Fruit fly (Drosophila melanogaster) whole organism, embryonic: Measurements from ENCODE around the gene CG13069.

Source experiments
- Atf6 ChIP-seq: fragments of 200-800 bp; sonication (Bioruptor generic); IDR thresholded peaks from 2 replicates; pipeline ENCODE4 v1.3.6; 2022; ENCODE audit warnings: missing biosample characterization, missing genetic modification characterization
- Bteb2 ChIP-seq: fragments of 200-800 bp; sonication (Bioruptor generic); optimal IDR thresholded peaks from 2 replicates; lab custom pipeline; 2016; ENCODE audit warnings: missing biosample characterization, missing genetic modification characterization
- CG10462 ChIP-seq: fragments of 200-800 bp; sonication (Bioruptor generic); optimal IDR thresholded peaks from 2 replicates; lab custom pipeline; 2016; ENCODE audit warnings: missing biosample characterization, missing genetic modification characterization
- CG10543 ChIP-seq: fragments of 200-800 bp; sonication (Bioruptor generic); optimal IDR thresholded peaks from 3 replicates; lab custom pipeline; 2017; ENCODE audit warnings: missing biosample characterization, mild to moderate bottlenecking, missing genetic modification characterization, moderate library complexity
- CG11093 ChIP-seq: fragments of 200-800 bp; sonication (Bioruptor generic); IDR thresholded peaks from 3 replicates; pipeline ENCODE4 v1.3.6; 2022; ENCODE audit warnings: missing biosample characterization, missing genetic modification characterization
- CG12219 ChIP-seq: fragments of 200-800 bp; sonication (Bioruptor generic); optimal IDR thresholded peaks from 3 replicates; lab custom pipeline; 2018; ENCODE audit warnings: missing biosample characterization, mild to moderate bottlenecking, missing genetic modification characterization
- CG1233 ChIP-seq: fragments of 200-800 bp; sonication (Bioruptor generic); optimal IDR thresholded peaks from 4 replicates; lab custom pipeline; 2018; ENCODE audit warnings: missing biosample characterization, mild to moderate bottlenecking, missing genetic modification characterization
- CG12769 ChIP-seq: fragments of 200-800 bp; sonication (Bioruptor generic); optimal IDR thresholded peaks from 2 replicates; lab custom pipeline; 2019; ENCODE audit warnings: missing biosample characterization, mild to moderate bottlenecking, missing genetic modification characterization, moderate library complexity
- CG13287 ChIP-seq: fragments of 200-800 bp; sonication (Bioruptor generic); IDR thresholded peaks from 2 replicates; pipeline ENCODE4 v1.3.6; 2022; ENCODE audit warnings: missing biosample characterization, missing genetic modification characterization; ENCODE audit not compliant: partially characterized antibody
- CG14014 ChIP-seq: fragments of 200-800 bp; sonication (Bioruptor generic); IDR thresholded peaks from 2 replicates; pipeline ENCODE4 v1.3.6; 2022; ENCODE audit warnings: missing biosample characterization, missing genetic modification characterization
- CG14667 ChIP-seq: fragments of 200-800 bp; sonication (Bioruptor generic); IDR thresholded peaks from 2 replicates; pipeline ENCODE4 v1.3.6; 2022; ENCODE audit warnings: missing biosample characterization, missing genetic modification characterization
- CG15011 ChIP-seq: fragments of 200-800 bp; sonication (Bioruptor generic); optimal IDR thresholded peaks from 3 replicates; lab custom pipeline; 2018; ENCODE audit warnings: missing biosample characterization, mild to moderate bottlenecking, missing genetic modification characterization
- CG16815 ChIP-seq: fragments of 200-800 bp; sonication (Bioruptor generic); optimal IDR thresholded peaks from 3 replicates; lab custom pipeline; 2017; ENCODE audit warnings: missing biosample characterization, mild to moderate bottlenecking, missing genetic modification characterization
- CG17186 ChIP-seq: fragments of 200-800 bp; sonication (Bioruptor generic); optimal IDR thresholded peaks from 3 replicates; lab custom pipeline; 2017; ENCODE audit warnings: missing biosample characterization, missing genetic modification reagents, missing genetic modification characterization
- CG17328 ChIP-seq: fragments of 200-800 bp; sonication (Bioruptor generic); IDR thresholded peaks from 2 replicates; pipeline ENCODE4 v1.3.6; 2022; ENCODE audit warnings: missing biosample characterization, missing genetic modification characterization
- CG1792 ChIP-seq: fragments of 200-800 bp; sonication (Bioruptor generic); optimal IDR thresholded peaks from 2 replicates; lab custom pipeline; 2016; ENCODE audit warnings: missing biosample characterization, missing genetic modification characterization
- CG2129 ChIP-seq: fragments of 200-800 bp; sonication (Bioruptor generic); IDR thresholded peaks from 2 replicates; pipeline ENCODE4 v1.3.6; 2022; ENCODE audit warnings: missing biosample characterization, missing genetic modification characterization; ENCODE audit not compliant: partially characterized antibody
- CG2678 ChIP-seq: fragments of 200-800 bp; sonication (Bioruptor generic); optimal IDR thresholded peaks from 3 replicates; lab custom pipeline; 2019; ENCODE audit warnings: missing biosample characterization, mild to moderate bottlenecking, missing genetic modification characterization, moderate library complexity
- CG3163 ChIP-seq: fragments of 200-800 bp; sonication (Bioruptor generic); optimal IDR thresholded peaks from 3 replicates; lab custom pipeline; 2016; ENCODE audit warnings: missing biosample characterization, missing genetic modification characterization
- CG34224 ChIP-seq: fragments of 200-800 bp; sonication (Bioruptor generic); IDR thresholded peaks from 3 replicates; pipeline ENCODE4 v1.3.6; 2022; ENCODE audit warnings: missing biosample characterization, missing genetic modification characterization; ENCODE audit not compliant: partially characterized antibody
- CG3726 ChIP-seq: fragments of 200-800 bp; sonication (Bioruptor generic); IDR thresholded peaks from 3 replicates; pipeline ENCODE4, ENCODE4 v1.3.6; 2022; ENCODE audit warnings: missing biosample characterization, missing genetic modification characterization
- CG4424 ChIP-seq: fragments of 200-800 bp; sonication (Bioruptor generic); optimal IDR thresholded peaks from 3 replicates; lab custom pipeline; 2016; ENCODE audit warnings: missing biosample characterization, missing genetic modification characterization
- CG6683 ChIP-seq: fragments of 200-800 bp; sonication (Bioruptor generic); optimal IDR thresholded peaks from 2 replicates; lab custom pipeline; 2017; ENCODE audit warnings: missing biosample characterization, mild to moderate bottlenecking, missing genetic modification characterization, missing genetic modification reagents
- CG8924 ChIP-seq: fragments of 200-800 bp; optimal IDR thresholded peaks from 3 replicates; lab custom pipeline; 2019; ENCODE audit warnings: missing biosample characterization, mild to moderate bottlenecking, missing genetic modification characterization, moderate library complexity
- CTCF ChIP-seq: fragments of 200-800 bp; sonication (Bioruptor generic); optimal IDR thresholded peaks from 2 replicates; lab custom pipeline; 2017; ENCODE audit warnings: missing biosample characterization, mild to moderate bottlenecking, missing genetic modification characterization, moderate library complexity
- GATAe ChIP-seq: fragments of 200-800 bp; sonication (Bioruptor generic); conservative IDR thresholded peaks from 2 replicates; pipeline ENCODE4 v1.3.6; 2022; ENCODE audit warnings: missing biosample characterization, missing genetic modification characterization
- HLH54F ChIP-seq: fragments of 200-800 bp; sonication (Bioruptor generic); optimal IDR thresholded peaks from 3 replicates; lab custom pipeline; 2016; ENCODE audit warnings: missing biosample characterization, missing genetic modification characterization
- Hmx ChIP-seq: fragments of 200-800 bp; sonication (Bioruptor generic); optimal IDR thresholded peaks from 2 replicates; lab custom pipeline; 2016; ENCODE audit warnings: missing biosample characterization, missing genetic modification characterization
- Optix ChIP-seq: fragments of 200-800 bp; sonication (Bioruptor generic); IDR thresholded peaks from 3 replicates; pipeline ENCODE4 v1.3.6; 2022; ENCODE audit warnings: missing biosample characterization, missing genetic modification characterization
- Taf1 ChIP-seq: fragments of 200-800 bp; sonication (Bioruptor generic); IDR thresholded peaks from 2 replicates; pipeline ENCODE4 v1.3.6; 2022; ENCODE audit warnings: missing biosample characterization, missing genetic modification characterization
- Usf ChIP-seq: fragments of 200-800 bp; sonication (Bioruptor generic); optimal IDR thresholded peaks from 2 replicates; lab custom pipeline; 2017; ENCODE audit warnings: missing genotype, missing biosample characterization, missing genetic modification characterization
- YL-1 ChIP-seq: fragments of 200-800 bp; sonication (Bioruptor generic); optimal IDR thresholded peaks from 3 replicates; lab custom pipeline; 2017; ENCODE audit warnings: missing biosample characterization, mild to moderate bottlenecking, missing genetic modification characterization
- ab ChIP-seq: fragments of 200-800 bp; sonication (Bioruptor generic); optimal IDR thresholded peaks from 2 replicates; lab custom pipeline; 2016; ENCODE audit warnings: missing biosample characterization, missing genetic modification characterization
- br ChIP-seq: fragments of >200 bp; optimal IDR thresholded peaks from 2 replicates; lab custom pipeline; 2017
- cato ChIP-seq: fragments of 200-800 bp; sonication (Bioruptor generic); optimal IDR thresholded peaks from 2 replicates; lab custom pipeline; 2016; ENCODE audit warnings: missing biosample characterization, missing genetic modification characterization, borderline replicate concordance
- chm ChIP-seq: fragments of 200-800 bp; sonication (Bioruptor generic); IDR thresholded peaks from 2 replicates; pipeline ENCODE4 v1.3.6; 2022; ENCODE audit warnings: missing biosample characterization, missing genetic modification characterization
- dan ChIP-seq: fragments of 200-800 bp; sonication (Bioruptor generic); IDR thresholded peaks from 2 replicates; pipeline ENCODE4 v1.3.6; 2022; ENCODE audit warnings: missing biosample characterization, missing genetic modification characterization
- gcm ChIP-seq: fragments of 200-800 bp; sonication (Bioruptor generic); optimal IDR thresholded peaks from 2 replicates; lab custom pipeline; 2019; ENCODE audit warnings: missing biosample characterization, mild to moderate bottlenecking, missing genetic modification characterization, moderate library complexity
- knrl ChIP-seq: fragments of 200-800 bp; sonication (Bioruptor generic); IDR thresholded peaks from 3 replicates; pipeline ENCODE4 v1.3.6; 2022; ENCODE audit warnings: missing biosample characterization, missing genetic modification characterization; ENCODE audit not compliant: partially characterized antibody
- lola ChIP-seq, 3 experiments: fragments of >200 bp in 2 of 3; fragments of 200-800 bp in 1 of 3; sonication (Bioruptor generic) in 1 of 3; optimal IDR thresholded peaks; 2 replicates each; lab custom pipeline; 2017 to 2019; ENCODE audit warnings: missing biosample characterization in 3 of 3, missing genetic modification characterization in 3 of 3, mild to moderate bottlenecking in 1 of 3, moderate library complexity in 1 of 3
- lov ChIP-seq, 2 experiments: fragments of 200-800 bp in 1 of 2; fragments of >200 bp in 1 of 2; sonication (Bioruptor generic) in 1 of 2; IDR thresholded peaks in 1 of 2; optimal IDR thresholded peaks in 1 of 2; 2 replicates in 1 of 2; 3 replicates in 1 of 2; pipeline versions ENCODE4 v1.3.6 to Lab custom; 2017 to 2022; ENCODE audit warnings: missing biosample characterization in 1 of 2, missing genetic modification characterization in 1 of 2
- sd ChIP-seq: fragments of 200-800 bp; sonication (Bioruptor generic); optimal IDR thresholded peaks from 3 replicates; lab custom pipeline; 2018; ENCODE audit warnings: missing biosample characterization, mild to moderate bottlenecking, missing genetic modification characterization, moderate library complexity
- sim ChIP-seq: fragments of 200-800 bp; sonication (Bioruptor generic); IDR thresholded peaks from 2 replicates; pipeline ENCODE4 v1.3.6; 2022; ENCODE audit warnings: missing biosample characterization, missing genetic modification characterization
- ssp ChIP-seq: fragments of 200-800 bp; sonication (Bioruptor generic); IDR thresholded peaks from 2 replicates; pipeline ENCODE4 v1.3.6; 2022; ENCODE audit warnings: missing biosample characterization, missing genetic modification characterization
- tin ChIP-seq: fragments of 200-800 bp; sonication (Bioruptor generic); optimal IDR thresholded peaks from 3 replicates; lab custom pipeline; 2016; ENCODE audit warnings: missing biosample characterization, missing genetic modification characterization
- tll ChIP-seq, 2 experiments: fragments of 200-800 bp in 1 of 2; fragments of >200 bp in 1 of 2; sonication (Bioruptor generic) in 1 of 2; optimal IDR thresholded peaks; 2 replicates each; lab custom pipeline; 2017 to 2019; ENCODE audit warnings: missing biosample characterization in 2 of 2, missing genetic modification characterization in 2 of 2, mild to moderate bottlenecking in 1 of 2, moderate library complexity in 1 of 2
- tna ChIP-seq: fragments of 200-800 bp; sonication (Bioruptor generic); IDR thresholded peaks from 2 replicates; pipeline ENCODE4 v1.3.6; 2022; ENCODE audit warnings: missing biosample characterization, missing genetic modification characterization; ENCODE audit not compliant: partially characterized antibody
- toy ChIP-seq: fragments of 200-800 bp; sonication (Bioruptor generic); IDR thresholded peaks from 2 replicates; pipeline ENCODE4 v1.3.6; 2022; ENCODE audit warnings: missing biosample characterization, missing genetic modification characterization

CG13069 gene

DNA sequence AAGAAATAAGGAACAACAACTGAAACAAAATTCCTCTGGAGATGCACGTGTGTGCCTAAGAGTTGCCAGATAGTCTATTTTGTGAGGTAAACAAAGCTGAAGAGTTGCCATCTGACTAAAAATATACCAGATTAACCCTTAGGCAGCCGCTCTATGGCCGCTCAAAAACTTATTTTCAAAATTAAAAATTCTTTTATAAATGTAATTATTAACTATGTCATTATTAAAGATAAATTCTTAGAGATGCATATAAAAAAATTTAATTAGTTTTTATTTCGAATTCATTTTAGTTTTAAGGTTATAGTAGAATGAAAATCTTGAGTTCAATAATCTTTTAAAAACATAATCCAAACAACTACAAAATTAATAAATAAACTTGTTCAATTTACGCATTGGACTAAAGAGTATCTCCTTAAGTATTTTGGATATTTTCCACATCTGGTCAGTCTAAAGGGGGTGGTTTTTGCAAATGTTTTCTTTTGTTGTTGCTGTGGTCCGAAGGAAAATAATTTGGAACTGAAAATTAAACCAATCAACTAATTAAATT is 36.5 kb upstream of the CG13069 start, which contains the start of gene Tmx3 (continued):
- peak; percentile 84 for TF ChIP-seq YL-1 (GFP tag; lab: Kevin White, UChicago)
- TF ChIP-seq tll (GFP tag; optimal IDR thresholded peaks at IDR 0.05; lab: Kevin White, UChicago), result peak in 1 of 2 experiments; percentile 24
- no peak for TF ChIP-seq dan (GFP tag; lab: Robert Waterston, UW)
- TF ChIP-seq br (lab: Kevin White, UChicago), result no peak
- TF ChIP-seq toy (GFP tag; lab: Robert Waterston, UW), result peak; percentile 72; the same call in 1 of the 2 replicates
- TF ChIP-seq CG2129 (GFP tag; lab: Robert Waterston, UW), result no peak
- TF ChIP-seq CG10543 (GFP tag; lab: Kevin White, UChicago), result no peak
- TF ChIP-seq CG2678 (tag; lab: Kevin White, UChicago), result peak; percentile 92
- peak in 1 of 3 experiments; percentile 91 for TF ChIP-seq lola (GFP tag; optimal IDR thresholded peaks at IDR 0.05; lab: Kevin White, UChicago)
- TF ChIP-seq CG12769, result no peak
- peak; percentile 12 for TF ChIP-seq CG1792
- peak; percentile 73 for TF ChIP-seq cato (GFP tag; lab: Kevin White, UChicago)
- TF ChIP-seq gcm (GFP tag; lab: Kevin White, UChicago), result peak; percentile 67
- peak; percentile 88 for TF ChIP-seq ssp (GFP tag; lab: Robert Waterston, UW)
- peak; percentile 85 for TF ChIP-seq sd
- TF ChIP-seq CG6683 (GFP tag; lab: Kevin White, UChicago), result peak; percentile 30
- peak; percentile 92 for TF ChIP-seq CG14014 (GFP tag; lab: Robert Waterston, UW)
- peak; percentile 19 for TF ChIP-seq CG3163
- TF ChIP-seq HLH54F (GFP tag; lab: Kevin White, UChicago), result peak; percentile 59
- peak; percentile 42 for TF ChIP-seq GATAe (GFP tag; lab: Robert Waterston, UW)
- TF ChIP-seq chm (GFP tag; lab: Robert Waterston, UW), result no peak
- peak; percentile 85 for TF ChIP-seq CG1233 (GFP tag; lab: Kevin White, UChicago)
- peak; percentile 86 for TF ChIP-seq CG14667
- no peak for TF ChIP-seq CG12219 (GFP tag; lab: Kevin White, UChicago)
- 0 out of 2 replicates have a peak, but pooled peaks have one; percentile 50 for TF ChIP-seq sim (GFP tag; lab: Robert Waterston, UW)
- TF ChIP-seq Hmx (GFP tag; lab: Kevin White, UChicago), result no peak
- peak; percentile 79 for TF ChIP-seq Taf1 (GFP tag; lab: Robert Waterston, UW)
- TF ChIP-seq CG10462, result peak; percentile 65
- TF ChIP-seq knrl (GFP tag; lab: Robert Waterston, UW), result no peak; the same call in 2 of the 3 replicates
- peak; percentile 85 for TF ChIP-seq CG11093
- TF ChIP-seq ab, result no peak
- peak; percentile 89 for TF ChIP-seq Atf6
- peak; percentile 81 for TF ChIP-seq Usf (GFP tag; lab: Kevin White, UChicago)
- TF ChIP-seq CG16815 (GFP tag; lab: Kevin White, UChicago), result peak; percentile 84
- TF ChIP-seq CTCF (GFP tag; lab: Kevin White, UChicago), result no peak
- TF ChIP-seq lov (optimal IDR thresholded peaks at IDR 0.05; lab: Kevin White, UChicago), result no peak
- TF ChIP-seq lov (GFP tag; IDR thresholded peaks at IDR 0.05; lab: Robert Waterston, UW), result peak; percentile 73; the same call in 1 of the 3 replicates
- TF ChIP-seq CG17186 (GFP tag; lab: Kevin White, UChicago), result peak; percentile 11
- TF ChIP-seq tin, result peak; percentile 71
- TF ChIP-seq CG8924, result peak; percentile 89
- TF ChIP-seq tna, result no peak
- TF ChIP-seq CG15011 (GFP tag; lab: Kevin White, UChicago), result peak; percentile 54
- TF ChIP-seq Optix (GFP tag; lab: Robert Waterston, UW), result peak; percentile 68; the same call in 2 of the 3 replicates
- peak; percentile 89 for TF ChIP-seq CG17328 (GFP tag; lab: Robert Waterston, UW)
- peak; percentile 89 for TF ChIP-seq CG3726
- peak; percentile 48 for TF ChIP-seq Bteb2 (GFP tag; lab: Kevin White, UChicago)
- TF ChIP-seq CG13287 (GFP tag; lab: Robert Waterston, UW), result peak; percentile 17; the same call in 1 of the 2 replicates
- TF ChIP-seq CG4424 (GFP tag; lab: Kevin White, UChicago), result peak; percentile 87
- no peak for TF ChIP-seq CG34224 (GFP tag; lab: Robert Waterston, UW)
